Worm (Caenorhabditis elegans): ENCODE measurements around the gene trf-1.
"Not testable (repeated sequence)": the region's sequence is repeated elsewhere in the genome, so short reads cannot be mapped to it uniquely, and the experiment has no call there.

ce11 chrIII:13401673-13402258 lies 28.5 kb upstream of the trf-1 start, which contains the start of the genes srlf-9 and srlf-10:
- not testable (repeated sequence) for TF ChIP-seq nhr-120 (GFP tag; IDR thresholded peaks at IDR 0.05); xnd-1 (tag; optimal IDR thresholded peaks at IDR 0.05); unc-62 (GFP tag; optimal IDR thresholded peaks at IDR 0.05); bed-2 (GFP tag; IDR thresholded peaks at IDR 0.05); pha-4 (tag; optimal IDR thresholded peaks at IDR 0.05); pbrm-1 (GFP tag; IDR thresholded peaks at IDR 0.05); madf-8 (GFP tag; conservative IDR thresholded peaks at IDR 0.05); rpc-1 (optimal IDR thresholded peaks at IDR 0.05); rpc-1 (tag; optimal IDR thresholded peaks at IDR 0.05); lin-35 (GFP tag; optimal IDR thresholded peaks at IDR 0.05); F55B11.4 (tag; optimal IDR thresholded peaks at IDR 0.05; ENCODE audit: borderline replicate concordance, insufficient read depth); egl-18 (GFP tag; IDR thresholded peaks at IDR 0.05); hrde-1 (tag; optimal IDR thresholded peaks at IDR 0.05; ENCODE audit: borderline replicate concordance)
